Worm (Caenorhabditis elegans): ENCODE results near the gene nhr-38.

DNA sequence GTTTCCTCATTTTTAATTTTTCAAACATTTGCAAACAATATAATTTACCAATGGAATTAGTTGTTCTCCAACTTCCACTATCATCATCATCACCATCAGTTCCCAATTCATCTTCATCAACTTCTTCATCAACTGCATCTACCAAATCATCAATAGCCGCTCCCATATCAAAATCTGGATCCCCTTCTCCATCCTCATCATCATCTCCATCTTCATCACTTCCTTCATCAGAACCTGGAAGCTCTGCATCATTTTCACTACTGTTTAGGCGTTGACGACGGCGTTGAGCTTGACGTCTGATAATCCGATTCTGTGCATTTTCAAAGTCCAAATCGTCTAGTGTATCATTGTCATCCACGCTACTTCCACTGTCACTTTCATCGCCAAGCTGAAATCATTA, 12.1 kb upstream of the nhr-38 start:
- TF ChIP-seq snpc-4 (tag; optimal IDR thresholded peaks at IDR 0.05), result no peak
- TF ChIP-seq sptf-1 (tag; optimal IDR thresholded peaks at IDR 0.05), result no peak

Data from whole organism, mixed stage, embryonic.